Fruit fly (Drosophila melanogaster): ENCODE measurements around the gene FoxP.

DNA sequence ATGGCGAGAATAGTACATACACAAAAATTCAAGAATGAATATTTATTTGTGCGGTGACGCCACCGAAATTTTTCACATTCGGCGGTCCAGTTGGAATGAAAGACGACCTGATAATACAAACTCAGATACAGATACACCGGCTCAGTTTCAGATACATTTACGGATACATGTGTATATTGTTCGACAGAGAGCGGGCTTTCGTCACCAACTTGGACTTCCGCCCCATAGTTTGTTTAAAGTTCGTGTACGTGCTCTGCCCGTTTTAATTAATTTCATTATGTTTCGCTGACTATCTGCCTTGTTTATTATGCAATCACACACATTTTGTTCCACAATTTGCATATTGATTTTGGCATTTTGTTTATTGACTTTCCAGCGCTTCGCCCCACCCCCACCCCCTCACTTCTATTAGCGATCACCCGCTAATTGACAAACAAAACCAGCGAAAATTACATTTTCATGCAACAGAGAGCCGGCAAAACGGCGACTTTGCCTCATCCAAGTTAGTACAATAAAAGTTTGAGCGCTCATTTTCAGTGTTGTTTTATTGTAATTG, 29.4 kb downstream of the FoxP start:
- TF ChIP-seq CkIIα-i1 (GFP tag; IDR thresholded peaks at IDR 0.05) (no peak), odd (GFP tag; optimal IDR thresholded peaks at IDR 0.05) (no peak), Hr78 (GFP tag; optimal IDR thresholded peaks at IDR 0.05) (no peak), hbn (GFP tag; IDR thresholded peaks at IDR 0.05; ENCODE audit: partially characterized antibody) (no peak), usp (GFP tag; optimal IDR thresholded peaks at IDR 0.05) (no peak), Jarid2 (GFP tag; optimal IDR thresholded peaks at IDR 0.05) (no peak), CG17612 (GFP tag; IDR thresholded peaks at IDR 0.05) (no peak)
